Fruit fly (Drosophila melanogaster) whole organism, embryonic: ENCODE data around the gene RhoGAP1A.
A peak's percentile ranks its signal among the peaks of the same experiment; 100 is the strongest.

ENCODE experiments used
- Atf-2 ChIP-seq: fragments of 200-800 bp; sonication (Bioruptor generic); optimal IDR thresholded peaks from 2 replicates; lab custom pipeline; 2016; ENCODE audit warnings: missing biosample characterization, missing genetic modification characterization
- Blimp-1 ChIP-seq: fragments of 200-800 bp; sonication (Bioruptor generic); optimal IDR thresholded peaks from 3 replicates; lab custom pipeline; 2018; ENCODE audit warnings: missing biosample characterization, missing genetic modification characterization, mild to moderate bottlenecking, moderate library complexity, missing genetic modification reagents
- CG10979 ChIP-seq: fragments of 200-800 bp; sonication (Bioruptor generic); optimal IDR thresholded peaks from 2 replicates; lab custom pipeline; 2018; ENCODE audit warnings: missing biosample characterization, mild to moderate bottlenecking, missing genetic modification characterization, moderate library complexity
- CG12071 ChIP-seq: fragments of 200-800 bp; sonication (Bioruptor generic); optimal IDR thresholded peaks from 3 replicates; lab custom pipeline; 2018; ENCODE audit warnings: missing biosample characterization, mild to moderate bottlenecking, missing genetic modification characterization
- CG12155 ChIP-seq: fragments of 200-800 bp; sonication (Bioruptor generic); optimal IDR thresholded peaks from 3 replicates; lab custom pipeline; 2016; ENCODE audit warnings: missing biosample characterization, missing genetic modification characterization
- CG15073 ChIP-seq: fragments of 200-800 bp; sonication (Bioruptor generic); optimal IDR thresholded peaks from 2 replicates; lab custom pipeline; 2016; ENCODE audit warnings: missing biosample characterization, missing genetic modification characterization
- CG16863 ChIP-seq: fragments of 200-800 bp; sonication (Bioruptor generic); optimal IDR thresholded peaks from 3 replicates; lab custom pipeline; 2016; ENCODE audit warnings: missing biosample characterization, missing genetic modification characterization
- CG2712 ChIP-seq: fragments of 200-800 bp; optimal IDR thresholded peaks from 3 replicates; lab custom pipeline; 2019; ENCODE audit warnings: missing biosample characterization, mild to moderate bottlenecking, missing genetic modification characterization, moderate library complexity
- CG2875 ChIP-seq: fragments of 200-800 bp; sonication (Bioruptor generic); optimal IDR thresholded peaks from 2 replicates; lab custom pipeline; 2017; ENCODE audit warnings: missing biosample characterization, mild to moderate bottlenecking, missing genetic modification characterization, missing genetic modification reagents
- CG4730 ChIP-seq: fragments of 200-800 bp; sonication (Bioruptor generic); IDR thresholded peaks from 2 replicates; pipeline ENCODE4 v1.3.6; 2022; ENCODE audit warnings: missing biosample characterization, missing genetic modification characterization
- CHES-1-like ChIP-seq: fragments of 200-800 bp; sonication (Bioruptor generic); optimal IDR thresholded peaks from 2 replicates; lab custom pipeline; 2016; ENCODE audit warnings: missing biosample characterization, missing genetic modification characterization
- Dref ChIP-seq: fragments of 200-800 bp; sonication (Bioruptor generic); IDR thresholded peaks from 2 replicates; pipeline ENCODE4 v1.3.6; 2022; ENCODE audit warnings: missing biosample characterization, missing genetic modification characterization
- Drgx ChIP-seq: fragments of 200-800 bp; sonication (Bioruptor generic); IDR thresholded peaks from 2 replicates; pipeline ENCODE4 v1.3.6; 2022; ENCODE audit warnings: missing biosample characterization, missing genetic modification characterization
- Nf-YB ChIP-seq: fragments of 200-800 bp; sonication (Bioruptor generic); optimal IDR thresholded peaks from 3 replicates; lab custom pipeline; 2019; ENCODE audit warnings: missing biosample characterization, mild to moderate bottlenecking, missing genetic modification characterization, moderate library complexity
- NfI ChIP-seq: fragments of 200-800 bp; sonication (Bioruptor generic); optimal IDR thresholded peaks from 3 replicates; lab custom pipeline; 2018; ENCODE audit warnings: missing biosample characterization, mild to moderate bottlenecking, missing genetic modification characterization, moderate library complexity
- PHDP ChIP-seq: fragments of 200-800 bp; sonication (Bioruptor generic); optimal IDR thresholded peaks from 3 replicates; lab custom pipeline; 2018; ENCODE audit warnings: missing biosample characterization, mild to moderate bottlenecking, missing genetic modification characterization, moderate library complexity
- Poxn ChIP-seq: fragments of 200-800 bp; sonication (Bioruptor generic); IDR thresholded peaks from 2 replicates; pipeline ENCODE4 v1.3.6; 2022; ENCODE audit warnings: missing biosample characterization, missing genetic modification characterization
- Ravus ChIP-seq: fragments of 200-800 bp; sonication (Bioruptor generic); IDR thresholded peaks from 2 replicates; pipeline ENCODE4 v1.3.6; 2022; ENCODE audit warnings: missing biosample characterization, missing genetic modification characterization
- Sox100B ChIP-seq: fragments of 200-800 bp; sonication (Bioruptor generic); optimal IDR thresholded peaks from 3 replicates; lab custom pipeline; 2018; ENCODE audit warnings: missing biosample characterization, mild to moderate bottlenecking, missing genetic modification characterization
- Sox102F ChIP-seq: fragments of 200-800 bp; sonication (Bioruptor generic); optimal IDR thresholded peaks from 2 replicates; lab custom pipeline; 2018; ENCODE audit warnings: missing biosample characterization, mild to moderate bottlenecking, missing genetic modification characterization, moderate library complexity
- Xbp1 ChIP-seq: fragments of 200-800 bp; sonication (Bioruptor generic); optimal IDR thresholded peaks from 3 replicates; lab custom pipeline; 2016; ENCODE audit warnings: missing biosample characterization, mild to moderate bottlenecking, missing genetic modification characterization
- Xrp1 ChIP-seq: fragments of 200-800 bp; sonication (Bioruptor generic); IDR thresholded peaks from 2 replicates; pipeline ENCODE4 v1.3.6; 2022; ENCODE audit warnings: missing biosample characterization, missing genetic modification characterization
- bsh ChIP-seq, 2 experiments: fragments of 200-800 bp; sonication (Bioruptor generic); optimal IDR thresholded peaks; 2 replicates each; lab custom pipeline; 2017 to 2018; ENCODE audit warnings: mild to moderate bottlenecking in 2 of 2, missing biosample characterization in 2 of 2, missing genetic modification characterization in 2 of 2, moderate library complexity in 1 of 2
- ci ChIP-seq: fragments of 200-800 bp; sonication (Bioruptor generic); IDR thresholded peaks from 3 replicates; pipeline ENCODE4 v1.3.6; 2022; ENCODE audit warnings: missing biosample characterization, missing genetic modification characterization
- dati ChIP-seq: fragments of 200-800 bp; sonication (Bioruptor generic); IDR thresholded peaks from 2 replicates; pipeline ENCODE4 v1.3.6; 2022; ENCODE audit warnings: missing biosample characterization, missing genetic modification characterization
- fru ChIP-seq: fragments of >200 bp; optimal IDR thresholded peaks from 2 replicates; lab custom pipeline; 2017
- gem ChIP-seq: fragments of 200-800 bp; sonication (Bioruptor generic); optimal IDR thresholded peaks from 2 replicates; lab custom pipeline; 2019; ENCODE audit warnings: missing biosample characterization, mild to moderate bottlenecking, missing genetic modification characterization, moderate library complexity
- gsb-n ChIP-seq: fragments of 200-800 bp; sonication (Bioruptor generic); optimal IDR thresholded peaks from 3 replicates; lab custom pipeline; 2018; ENCODE audit warnings: missing biosample characterization, mild to moderate bottlenecking, missing genetic modification characterization
- hb ChIP-seq: fragments of 200-800 bp; sonication (Bioruptor generic); IDR thresholded peaks from 3 replicates; pipeline ENCODE4 v1.3.6; 2022; ENCODE audit warnings: missing biosample characterization, missing genetic modification characterization; ENCODE audit not compliant: partially characterized antibody
- insv ChIP-seq, 2 experiments: fragments of 200-800 bp; sonication (Bioruptor generic); optimal IDR thresholded peaks; 3 replicates each; lab custom pipeline; 2016 to 2018; ENCODE audit warnings: missing biosample characterization in 2 of 2, missing genetic modification characterization in 2 of 2
- pho ChIP-seq: fragments of 200-800 bp; sonication (Bioruptor generic); optimal IDR thresholded peaks from 2 replicates; lab custom pipeline; 2016; ENCODE audit warnings: missing biosample characterization, missing genetic modification characterization
- prd ChIP-seq, 3 experiments: fragments of >200 bp in 2 of 3; fragments of 200-800 bp in 1 of 3; sonication (Bioruptor generic) in 1 of 3; optimal IDR thresholded peaks in 2 of 3; IDR thresholded peaks in 1 of 3; 2 replicates in 2 of 3; 3 replicates in 1 of 3; pipeline versions ENCODE4 v1.3.6 to Lab custom; 2017 to 2022; ENCODE audit warnings: missing biosample characterization in 1 of 3, missing genetic modification characterization in 1 of 3
- row ChIP-seq: fragments of 200-800 bp; sonication (Bioruptor generic); IDR thresholded peaks from 3 replicates; pipeline ENCODE4 v1.3.6; 2022; ENCODE audit warnings: missing biosample characterization, missing genetic modification characterization
- run ChIP-seq: fragments of 200-800 bp; sonication (Bioruptor generic); optimal IDR thresholded peaks from 3 replicates; lab custom pipeline; 2018; ENCODE audit warnings: missing biosample characterization, mild to moderate bottlenecking, missing genetic modification characterization
- sob ChIP-seq: fragments of 200-800 bp; sonication (Bioruptor generic); IDR thresholded peaks from 2 replicates; pipeline ENCODE4 v1.3.6; 2022; ENCODE audit warnings: missing biosample characterization, missing genetic modification characterization
- unpg ChIP-seq: fragments of 200-800 bp; sonication (Bioruptor generic); optimal IDR thresholded peaks from 3 replicates; lab custom pipeline; 2018; ENCODE audit warnings: missing biosample characterization, mild to moderate bottlenecking, missing genetic modification characterization, moderate library complexity

RhoGAP1A gene

DNA sequence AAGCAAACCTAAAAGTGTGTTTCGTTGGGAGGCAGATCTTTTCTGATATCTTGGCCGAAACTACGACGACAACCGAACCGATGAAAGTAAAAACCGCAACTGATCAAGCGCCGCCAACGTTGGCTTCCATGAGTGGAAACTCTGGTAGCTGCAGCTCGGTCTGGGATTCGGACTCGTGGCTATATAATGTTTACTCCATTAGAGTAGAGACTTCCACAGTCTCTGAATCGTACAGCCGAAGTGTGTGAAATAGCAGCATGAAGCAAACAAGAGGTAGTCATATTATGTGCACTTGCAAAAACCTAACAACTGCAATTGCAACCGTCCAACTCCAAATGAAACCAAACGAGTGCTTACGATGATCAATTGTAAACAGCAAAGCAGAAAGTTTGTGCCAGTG, 21.1 kb downstream of the RhoGAP1A start, which contains the start of gene CG17707:
Gene CG17707, minus strand, starts transcription at position 101 of the 400 bp plus-strand sequence.
- TF ChIP-seq CG2875 (GFP tag; lab: Kevin White, UChicago) (no peak), Atf-2 (GFP tag; lab: Kevin White, UChicago) (no peak), Drgx (GFP tag; lab: Robert Waterston, UW) (0 out of 2 replicates have a peak, but pooled peaks have one; percentile 9)

DNA sequence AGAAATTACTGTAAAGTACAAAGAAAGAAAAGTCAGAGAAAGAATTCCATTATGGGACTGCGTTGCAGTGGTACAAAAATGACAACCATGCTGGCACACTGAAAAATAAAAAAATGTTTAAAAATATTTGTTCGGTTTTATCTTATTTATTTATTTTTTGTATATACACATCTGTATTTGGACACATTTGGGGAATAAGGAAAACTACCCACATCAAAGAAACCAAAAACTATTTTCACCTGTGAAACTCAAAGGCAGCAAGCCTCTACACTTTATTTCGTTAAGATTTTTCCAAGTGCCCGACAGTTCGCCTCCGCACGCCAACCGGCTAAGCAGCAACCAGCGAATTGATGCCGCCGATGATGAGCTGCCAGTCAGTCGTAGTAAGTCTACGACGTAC, 42.3 kb downstream of the RhoGAP1A start:
- TF ChIP-seq prd (optimal IDR thresholded peaks at IDR 0.05; lab: Kevin White, UChicago) = no peak
- TF ChIP-seq prd (GFP tag; IDR thresholded peaks at IDR 0.05; lab: Robert Waterston, UW) = 0 out of 3 replicates have a peak, but pooled peaks have one; percentile 24
- TF ChIP-seq Nf-YB = no peak
- TF ChIP-seq run (tag; lab: Kevin White, UChicago) = no peak
- no peak for TF ChIP-seq CG16863 (GFP tag; lab: Kevin White, UChicago)
- 0 out of 3 replicates have a peak, but pooled peaks have one; percentile 17 for TF ChIP-seq ci (GFP tag; lab: Robert Waterston, UW)
- no peak for TF ChIP-seq CG15073 (GFP tag; lab: Kevin White, UChicago)
- peak; percentile 27 for TF ChIP-seq Blimp-1 (GFP tag; lab: Kevin White, UChicago)
- peak; percentile 3 for TF ChIP-seq CG10979 (tag; lab: Kevin White, UChicago)
- no peak for TF ChIP-seq Dref (GFP tag; lab: Robert Waterston, UW)
- 0 out of 3 replicates have a peak, but pooled peaks have one; percentile 6 for TF ChIP-seq row (GFP tag; lab: Robert Waterston, UW)
- 0 out of 2 replicates have a peak, but pooled peaks have one; percentile 47 for TF ChIP-seq Xrp1 (GFP tag; lab: Robert Waterston, UW)
- TF ChIP-seq CG12071 (GFP tag; lab: Kevin White, UChicago) = no peak
- TF ChIP-seq Drgx (GFP tag; lab: Robert Waterston, UW) = peak; percentile 55; the same call in 1 of the 2 replicates
- TF ChIP-seq Sox100B (GFP tag; lab: Kevin White, UChicago) = no peak
- TF ChIP-seq gsb-n (tag; lab: Kevin White, UChicago) = no peak
- no peak for TF ChIP-seq insv (GFP tag; optimal IDR thresholded peaks at IDR 0.05; lab: Kevin White, UChicago)
- no peak for TF ChIP-seq CG4730
- TF ChIP-seq NfI = no peak
- peak in 1 of 2 experiments; percentile 50 for TF ChIP-seq bsh (GFP tag; optimal IDR thresholded peaks at IDR 0.05; lab: Kevin White, UChicago)
- TF ChIP-seq Xbp1 (GFP tag; lab: Kevin White, UChicago) = peak; percentile 1
- peak; percentile 3 for TF ChIP-seq CG2712 (tag; lab: Kevin White, UChicago)
- TF ChIP-seq Sox102F = peak; percentile 0
- TF ChIP-seq unpg (GFP tag; lab: Kevin White, UChicago) = peak; percentile 8
- peak; percentile 25 for TF ChIP-seq gem (tag; lab: Kevin White, UChicago)
- 0 out of 2 replicates have a peak, but pooled peaks have one; percentile 15 for TF ChIP-seq sob (GFP tag; lab: Robert Waterston, UW)

DNA sequence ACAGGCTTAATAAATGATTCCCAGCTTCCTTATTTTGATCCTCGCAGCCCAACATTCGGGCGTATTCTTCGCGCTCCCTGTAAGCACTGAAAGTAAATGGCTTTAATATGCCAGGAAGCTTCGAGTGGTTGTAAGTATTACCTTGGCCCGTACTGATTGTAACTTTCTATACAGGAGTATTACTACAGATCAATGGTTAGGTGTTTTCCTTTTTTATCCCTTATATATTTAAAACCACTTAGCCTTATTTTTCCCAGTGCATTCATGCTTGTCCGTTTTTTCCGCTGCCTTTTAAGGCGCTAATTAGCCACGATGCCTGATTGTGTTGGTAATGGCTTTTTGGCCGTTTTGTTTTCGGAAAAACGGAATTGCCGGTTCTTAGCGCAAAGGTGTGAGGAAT, 46.3 kb downstream of the RhoGAP1A start:
- TF ChIP-seq CHES-1-like (GFP tag; lab: Kevin White, UChicago) (no peak), Poxn (no peak), CG12155 (GFP tag; lab: Kevin White, UChicago) (no peak), dati (no peak), hb (no peak), pho (no peak), PHDP (tag; lab: Kevin White, UChicago) (no peak), fru (lab: Kevin White, UChicago) (no peak), Ravus (GFP tag; lab: Robert Waterston, UW) (no peak)
